Worm (Caenorhabditis elegans) whole organism, L1 larva: ENCODE measurements around the gene Y39A1A.20.

Source experiments
- F16B12.6 ChIP-seq: fragments of 150-350 bp; optimal IDR thresholded peaks from 2 replicates; lab custom pipeline; 2014; ENCODE audit warnings: missing biosample characterization, missing genetic modification characterization
- aha-1 ChIP-seq: fragments of 150-350 bp; optimal IDR thresholded peaks from 2 replicates; lab custom pipeline; 2014; ENCODE audit warnings: missing biosample characterization, missing genetic modification characterization
- alr-1 ChIP-seq: fragments of 200-800 bp; sonication (Bioruptor generic); optimal IDR thresholded peaks from 2 replicates; lab custom pipeline; 2018; ENCODE audit warnings: borderline replicate concordance, mild to moderate bottlenecking, missing genetic modification characterization, missing compliant biosample characterization
- aly-2 ChIP-seq: fragments of 150-350 bp; optimal IDR thresholded peaks from 2 replicates; lab custom pipeline; 2014; ENCODE audit warnings: missing biosample characterization, missing genetic modification characterization
- ceh-8 ChIP-seq: fragments of 200-800 bp; sonication (Bioruptor generic); optimal IDR thresholded peaks from 2 replicates; lab custom pipeline; 2018; ENCODE audit warnings: mild to moderate bottlenecking, missing genetic modification characterization, moderate library complexity, missing compliant biosample characterization
- ceh-82 ChIP-seq, 3 experiments: fragments of 150-350 bp in 1 of 3; sonication (generic microtip) in 2 of 3; optimal IDR thresholded peaks; 2 replicates each; lab custom pipeline; 2014 to 2017; ENCODE audit warnings: missing biosample characterization in 3 of 3, missing genetic modification characterization in 3 of 3
- ces-1 ChIP-seq: fragments of 150-350 bp; optimal IDR thresholded peaks from 2 replicates; lab custom pipeline; 2014; ENCODE audit warnings: missing biosample characterization, missing genetic modification reagents, missing genetic modification characterization
- dpl-1 ChIP-seq, 3 experiments: fragments of 150-350 bp in 2 of 3; sonication (generic microtip) in 1 of 3; optimal IDR thresholded peaks; 2 replicates each; lab custom pipeline; 2014 to 2017; ENCODE audit warnings: missing biosample characterization in 3 of 3, missing genetic modification characterization in 3 of 3, missing genetic modification reagents in 3 of 3
- dsc-1 ChIP-seq: sonication (generic microtip); optimal IDR thresholded peaks from 2 replicates; lab custom pipeline; 2016; ENCODE audit warnings: mild to moderate bottlenecking, missing genetic modification characterization, missing compliant biosample characterization
- egl-13 ChIP-seq: sonication (generic microtip); optimal IDR thresholded peaks from 2 replicates; lab custom pipeline; 2016; ENCODE audit warnings: missing genotype, missing genetic modification reagents, missing genetic modification characterization, missing compliant biosample characterization
- egl-27 ChIP-seq, 2 experiments: fragments of 150-350 bp in 1 of 2; sonication (generic microtip); optimal IDR thresholded peaks; 3 replicates each; lab custom pipeline; 2017 to 2018; ENCODE audit warnings: missing biosample characterization in 2 of 2, missing genetic modification characterization in 2 of 2, missing genetic modification reagents in 2 of 2
- ets-5 ChIP-seq: fragments of 200-800 bp; sonication (Bioruptor generic); IDR thresholded peaks from 2 replicates; pipeline ENCODE4 v1.3.6; 2022; ENCODE audit warnings: missing genetic modification characterization, missing compliant biosample characterization
- fkh-4 ChIP-seq: sonication (generic microtip); optimal IDR thresholded peaks from 2 replicates; lab custom pipeline; 2016; ENCODE audit warnings: missing compliant biosample characterization, missing genetic modification characterization, borderline replicate concordance
- hlh-4 ChIP-seq: sonication (generic microtip); optimal IDR thresholded peaks from 2 replicates; lab custom pipeline; 2016; ENCODE audit warnings: mild to moderate bottlenecking, missing genetic modification characterization, missing compliant biosample characterization
- hpl-2 ChIP-seq: fragments of 150-350 bp; optimal IDR thresholded peaks from 2 replicates; lab custom pipeline; 2014; ENCODE audit warnings: missing biosample characterization, missing genetic modification reagents, missing genetic modification characterization
- jun-1 ChIP-seq: fragments of 150-350 bp; optimal IDR thresholded peaks from 2 replicates; lab custom pipeline; 2014; ENCODE audit warnings: missing biosample characterization, missing genetic modification reagents, missing genetic modification characterization
- lin-35 ChIP-seq, 2 experiments: fragments of 150-350 bp; optimal IDR thresholded peaks; 2 replicates each; lab custom pipeline; 2014; ENCODE audit warnings: missing biosample characterization in 2 of 2, missing genetic modification characterization in 2 of 2, missing genetic modification reagents in 2 of 2
- nhr-20 ChIP-seq: sonication (generic microtip); optimal IDR thresholded peaks from 2 replicates; lab custom pipeline; 2016; ENCODE audit warnings: mild to moderate bottlenecking, missing genetic modification characterization, missing compliant biosample characterization
- nhr-28 ChIP-seq: fragments of 150-350 bp; optimal IDR thresholded peaks from 2 replicates; lab custom pipeline; 2014; ENCODE audit warnings: missing biosample characterization, missing genetic modification characterization
- nhr-47 ChIP-seq: sonication (generic microtip); optimal IDR thresholded peaks from 2 replicates; lab custom pipeline; 2016; ENCODE audit warnings: mild to moderate bottlenecking, missing genetic modification characterization, moderate library complexity, missing compliant biosample characterization
- nhr-71 ChIP-seq: sonication (generic microtip); optimal IDR thresholded peaks from 2 replicates; lab custom pipeline; 2016; ENCODE audit warnings: mild to moderate bottlenecking, missing genetic modification characterization, moderate library complexity, missing compliant biosample characterization
- nhr-76 ChIP-seq: sonication (generic microtip); optimal IDR thresholded peaks from 2 replicates; lab custom pipeline; 2017; ENCODE audit warnings: missing biosample characterization, missing genetic modification characterization
- nhr-84 ChIP-seq: sonication (generic microtip); optimal IDR thresholded peaks from 2 replicates; lab custom pipeline; 2017; ENCODE audit warnings: missing biosample characterization, missing genetic modification characterization
- nhr-90 ChIP-seq: sonication (generic microtip); optimal IDR thresholded peaks from 2 replicates; lab custom pipeline; 2016; ENCODE audit warnings: mild to moderate bottlenecking, missing genetic modification characterization, missing compliant biosample characterization; ENCODE audit not compliant: poor library complexity
- pqm-1 ChIP-seq: sonication (generic microtip); optimal IDR thresholded peaks from 3 replicates; lab custom pipeline; 2017; ENCODE audit warnings: missing biosample characterization, missing genetic modification characterization
- rnt-1 ChIP-seq: sonication (generic microtip); optimal IDR thresholded peaks from 2 replicates; lab custom pipeline; 2016; ENCODE audit warnings: mild to moderate bottlenecking, missing genetic modification characterization, moderate library complexity, missing compliant biosample characterization
- snpc-4 ChIP-seq: fragments of 150-350 bp; optimal IDR thresholded peaks from 2 replicates; lab custom pipeline; 2014; ENCODE audit warnings: missing biosample characterization, missing genetic modification characterization
- snu-23 ChIP-seq: sonication (generic microtip); optimal IDR thresholded peaks from 2 replicates; lab custom pipeline; 2016; ENCODE audit warnings: missing genetic modification characterization, missing compliant biosample characterization
- sox-4 ChIP-seq: sonication (generic microtip); optimal IDR thresholded peaks from 2 replicates; lab custom pipeline; 2016; ENCODE audit warnings: missing genetic modification characterization, missing compliant biosample characterization
- sptf-1 ChIP-seq: fragments of 150-350 bp; optimal IDR thresholded peaks from 2 replicates; lab custom pipeline; 2014; ENCODE audit warnings: missing biosample characterization, missing genetic modification characterization
- tbx-2 ChIP-seq: sonication (generic microtip); optimal IDR thresholded peaks from 2 replicates; lab custom pipeline; 2016; ENCODE audit warnings: missing genetic modification characterization, missing compliant biosample characterization
- tlp-1 ChIP-seq: fragments of 150-350 bp; optimal IDR thresholded peaks from 2 replicates; lab custom pipeline; 2014; ENCODE audit warnings: missing biosample characterization, missing genetic modification characterization
- unc-130 ChIP-seq: fragments of 150-350 bp; optimal IDR thresholded peaks from 2 replicates; lab custom pipeline; 2017; ENCODE audit warnings: missing biosample characterization, missing genetic modification characterization, inconsistent platforms
- unc-30 ChIP-seq: sonication (generic microtip); optimal IDR thresholded peaks from 2 replicates; lab custom pipeline; 2017; ENCODE audit warnings: missing biosample characterization, missing genetic modification characterization
- xbp-1 ChIP-seq: sonication (generic microtip); optimal IDR thresholded peaks from 2 replicates; lab custom pipeline; 2016; ENCODE audit warnings: missing genetic modification characterization, missing compliant biosample characterization
- ztf-4 ChIP-seq: fragments of 150-350 bp; optimal IDR thresholded peaks from 2 replicates; lab custom pipeline; 2014; ENCODE audit warnings: missing biosample characterization, missing genetic modification characterization

Y39A1A.20 gene

DNA sequence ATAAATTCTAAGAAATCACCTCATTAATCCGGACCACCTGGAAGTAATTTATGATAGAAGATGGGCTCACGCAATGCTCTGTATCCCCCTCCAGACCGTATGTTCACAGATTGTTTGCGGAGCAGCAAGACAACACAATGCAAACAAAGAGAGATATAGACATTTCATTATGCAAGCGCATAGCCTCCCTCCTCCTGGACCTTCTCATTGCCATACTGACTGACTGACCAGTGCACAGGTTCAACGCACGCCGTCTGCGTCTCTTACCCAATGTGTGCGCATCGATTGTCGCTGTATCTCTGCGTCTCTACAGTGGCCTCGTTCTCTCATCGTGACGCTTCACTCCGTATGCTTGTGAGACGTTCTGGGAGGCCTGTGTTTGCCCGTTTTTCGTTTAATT is 48.7 kb downstream of the Y39A1A.20 start (continued):
- TF ChIP-seq egl-27 (tag; optimal IDR thresholded peaks at IDR 0.05; lab: Kevin White, UChicago) = no peak
- peak; percentile 64 for TF ChIP-seq snu-23 (GFP tag; lab: Kevin White, UChicago)
- peak; percentile 33 for TF ChIP-seq fkh-4 (tag; lab: Kevin White, UChicago)
- no peak for TF ChIP-seq sptf-1
- no peak for TF ChIP-seq ces-1
- peak; percentile 15 to 67 (median 40) for TF ChIP-seq ceh-82 (tag; optimal IDR thresholded peaks at IDR 0.05; lab: Kevin White, UChicago)
- no peak for TF ChIP-seq pqm-1
- peak; percentile 45 to 57 for TF ChIP-seq lin-35 (GFP tag; optimal IDR thresholded peaks at IDR 0.05; lab: Kevin White, UChicago)
- peak; percentile 66 for TF ChIP-seq nhr-47 (tag; lab: Kevin White, UChicago)
- peak; percentile 58 for TF ChIP-seq nhr-71 (tag; lab: Kevin White, UChicago)
- no peak for TF ChIP-seq ceh-8 (GFP tag; lab: Kevin White, UChicago)
- peak; percentile 23 for TF ChIP-seq nhr-90 (tag; lab: Kevin White, UChicago)
- TF ChIP-seq snpc-4 (tag; lab: Kevin White, UChicago) = no peak
- no peak for TF ChIP-seq nhr-84 (tag; lab: Kevin White, UChicago)
- peak; percentile 29 for TF ChIP-seq xbp-1 (tag; lab: Kevin White, UChicago)
- TF ChIP-seq nhr-20 (tag; lab: Kevin White, UChicago) = peak; percentile 25
- no peak for TF ChIP-seq alr-1 (tag; lab: Kevin White, UChicago)
- TF ChIP-seq ztf-4 (tag; lab: Kevin White, UChicago) = no peak
- no peak for TF ChIP-seq nhr-76
- TF ChIP-seq sox-4 = no peak
- no peak for TF ChIP-seq tlp-1 (tag; lab: Kevin White, UChicago)
- peak; percentile 81 for TF ChIP-seq dsc-1 (tag; lab: Kevin White, UChicago)
- peak; percentile 65 for TF ChIP-seq tbx-2 (tag; lab: Kevin White, UChicago)
- no peak for TF ChIP-seq rnt-1 (tag; lab: Kevin White, UChicago)
- no peak for TF ChIP-seq ets-5 (GFP tag; lab: Robert Waterston, UW)
- peak; percentile 31 to 35 (median 31) for TF ChIP-seq dpl-1 (GFP tag; optimal IDR thresholded peaks at IDR 0.05; lab: Kevin White, UChicago)
- no peak for TF ChIP-seq unc-30 (tag; lab: Kevin White, UChicago)

DNA sequence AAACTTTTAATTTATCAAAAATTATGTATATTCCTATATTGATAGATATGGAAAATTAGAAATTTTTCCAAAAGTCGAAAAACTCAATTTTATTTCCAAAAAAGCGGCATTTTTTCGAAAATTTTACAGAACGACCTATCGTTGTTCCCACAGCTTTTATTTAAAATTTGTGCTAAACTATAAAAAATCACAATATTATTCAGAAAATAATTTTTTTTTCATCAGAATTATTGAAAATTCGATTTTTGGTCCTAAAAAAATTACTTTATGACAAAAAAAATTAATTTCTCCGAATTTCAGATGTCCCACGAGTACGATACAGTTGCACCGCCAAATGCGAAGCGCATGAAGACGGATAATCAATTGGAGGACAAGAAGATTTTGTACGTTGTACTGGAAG is 51.1 kb downstream of the Y39A1A.20 start, which contains the start of gene emg-1:
Gene emg-1 (plus strand): TSS at position 301 of the 400 bp plus-strand sequence.
- TF ChIP-seq aha-1 (tag; lab: Kevin White, UChicago) (no peak), hlh-4 (tag; lab: Kevin White, UChicago) (no peak), hpl-2 (GFP tag; lab: Kevin White, UChicago) (no peak), nhr-28 (no peak), jun-1 (tag; lab: Kevin White, UChicago) (no peak), aly-2 (tag; lab: Kevin White, UChicago) (no peak), nhr-20 (tag; lab: Kevin White, UChicago) (no peak), F16B12.6 (tag; lab: Kevin White, UChicago) (no peak), egl-13 (tag; lab: Kevin White, UChicago) (no peak), unc-130 (no peak), dpl-1 (GFP tag; optimal IDR thresholded peaks at IDR 0.05; lab: Kevin White, UChicago) (no peak)
